Fruit fly (Drosophila melanogaster): ENCODE measurements around the gene mRpL47.
A peak's percentile ranks its signal among the peaks of the same experiment; 100 is the strongest.

DNA sequence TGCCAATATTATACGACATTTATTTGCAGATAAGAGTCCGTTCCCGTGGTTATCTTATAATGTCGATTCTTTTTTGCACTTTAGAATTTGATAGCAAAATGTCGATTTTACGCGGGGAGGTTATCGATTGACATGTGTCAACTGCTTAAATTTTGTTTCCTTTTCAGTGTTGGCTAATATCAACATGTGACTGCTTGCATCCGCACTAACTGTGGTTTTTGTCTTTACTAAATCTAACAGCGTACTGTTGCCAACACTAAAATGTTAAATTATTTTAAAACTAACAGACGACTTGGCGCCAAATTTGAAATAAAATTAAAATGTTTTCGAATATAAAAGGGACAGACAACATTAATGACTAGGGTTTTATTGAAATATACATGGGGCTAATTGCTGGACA, 19.0 kb downstream of the mRpL47 start:
- TF ChIP-seq CG10543 (GFP tag; optimal IDR thresholded peaks at IDR 0.05) = peak; percentile 53
- no peak for TF ChIP-seq abd-A (tag; optimal IDR thresholded peaks at IDR 0.05)
- peak in 1 of 2 experiments; percentile 70 for TF ChIP-seq insv (GFP tag; optimal IDR thresholded peaks at IDR 0.05)
- peak; percentile 70 for TF ChIP-seq HHEX (GFP tag; optimal IDR thresholded peaks at IDR 0.05)
